Fruit fly (Drosophila melanogaster): ENCODE results near the gene Psf1.

The Psf1 gene

dm6 chr3L:1204674-1205547 is 42.6 kb downstream of the Psf1 start, which contains the start of gene CG9119 (continued):
- TF ChIP-seq CHES-1-like (GFP tag; optimal IDR thresholded peaks at IDR 0.05), result peak; percentile 71
- TF ChIP-seq CG6765 (GFP tag; optimal IDR thresholded peaks at IDR 0.05), result peak; percentile 1
- TF ChIP-seq Ssrp (tag; optimal IDR thresholded peaks at IDR 0.05), result peak; percentile 59
- TF ChIP-seq CG8944 (GFP tag; optimal IDR thresholded peaks at IDR 0.05), result peak; percentile 62
- peak; percentile 75 for TF ChIP-seq Hand (GFP tag; optimal IDR thresholded peaks at IDR 0.05)
- TF ChIP-seq CG11696 (GFP tag; IDR thresholded peaks at IDR 0.05), result no peak
- no peak for TF ChIP-seq Sin3A (optimal IDR thresholded peaks at IDR 0.05)
- TF ChIP-seq CG2120 (GFP tag; optimal IDR thresholded peaks at IDR 0.05), result peak; percentile 87
- no peak for TF ChIP-seq CG13287 (GFP tag; IDR thresholded peaks at IDR 0.05; ENCODE audit: partially characterized antibody)
- TF ChIP-seq grn (GFP tag; optimal IDR thresholded peaks at IDR 0.05), result peak; percentile 58
- 0 out of 3 replicates have a peak, but pooled peaks have one; percentile 30 for TF ChIP-seq B-H1 (GFP tag; IDR thresholded peaks at IDR 0.05)
- TF ChIP-seq Antp (GFP tag; optimal IDR thresholded peaks at IDR 0.05), result peak; percentile 71
- peak; percentile 11 for TF ChIP-seq p53 (GFP tag; optimal IDR thresholded peaks at IDR 0.05)
- peak; percentile 64 for TF ChIP-seq CG12391 (tag; optimal IDR thresholded peaks at IDR 0.05)
- peak; percentile 41 for TF ChIP-seq gcm (GFP tag; optimal IDR thresholded peaks at IDR 0.05)
- TF ChIP-seq onecut (GFP tag; IDR thresholded peaks at IDR 0.05), result peak; percentile 10; the same call in 1 of the 2 replicates
- TF ChIP-seq sug (tag; optimal IDR thresholded peaks at IDR 0.05), result peak; percentile 83
- TF ChIP-seq wdn (GFP tag; IDR thresholded peaks at IDR 0.05), result 0 out of 2 replicates have a peak, but pooled peaks have one; percentile 47
- no peak for TF ChIP-seq Ada2b (GFP tag; IDR thresholded peaks at IDR 0.05)
- peak; percentile 49 for TF ChIP-seq tap (tag; optimal IDR thresholded peaks at IDR 0.05)
- no peak for TF ChIP-seq vnd (GFP tag; IDR thresholded peaks at IDR 0.05; ENCODE audit: partially characterized antibody)
- TF ChIP-seq CG12942 (GFP tag; optimal IDR thresholded peaks at IDR 0.05), result peak; percentile 39
- peak; percentile 51 for TF ChIP-seq twi (tag; optimal IDR thresholded peaks at IDR 0.05)
- peak; percentile 37 for TF ChIP-seq CG11723 (GFP tag; optimal IDR thresholded peaks at IDR 0.05)
- TF ChIP-seq Sry-δ (GFP tag; optimal IDR thresholded peaks at IDR 0.05), result peak; percentile 24
- TF ChIP-seq sima (GFP tag; optimal IDR thresholded peaks at IDR 0.05), result no peak
- peak; percentile 69 for TF ChIP-seq run (tag; optimal IDR thresholded peaks at IDR 0.05)
- peak; percentile 69 for TF ChIP-seq CG12659 (GFP tag; optimal IDR thresholded peaks at IDR 0.05)
- peak; percentile 55; the same call in 1 of the 2 replicates for TF ChIP-seq CG14014 (GFP tag; IDR thresholded peaks at IDR 0.05)
- TF ChIP-seq ato (GFP tag; IDR thresholded peaks at IDR 0.05; ENCODE audit: partially characterized antibody), result no peak
- TF ChIP-seq CG9876 (GFP tag; optimal IDR thresholded peaks at IDR 0.05), result peak; percentile 57
- peak; percentile 42 to 66 for TF ChIP-seq Pdp1 (GFP tag; optimal IDR thresholded peaks at IDR 0.05)
- TF ChIP-seq CG14441 (GFP tag; IDR thresholded peaks at IDR 0.05), result peak; percentile 51
- peak in 1 of 2 experiments; percentile 57 for TF ChIP-seq bsh (GFP tag; optimal IDR thresholded peaks at IDR 0.05)
- no peak for TF ChIP-seq CG17568 (GFP tag; optimal IDR thresholded peaks at IDR 0.05)
- TF ChIP-seq CG8089 (GFP tag; optimal IDR thresholded peaks at IDR 0.05), result peak; percentile 31
- no peak for TF ChIP-seq Opbp (GFP tag; IDR thresholded peaks at IDR 0.05; ENCODE audit: partially characterized antibody)
- peak; percentile 72 for TF ChIP-seq Spps (tag; optimal IDR thresholded peaks at IDR 0.05)
- peak; percentile 22 for TF ChIP-seq Dad (GFP tag; optimal IDR thresholded peaks at IDR 0.05)
- peak; percentile 53 for TF ChIP-seq unpg (GFP tag; optimal IDR thresholded peaks at IDR 0.05)
- peak; percentile 75 for TF ChIP-seq dmrt99B (tag; optimal IDR thresholded peaks at IDR 0.05)
- peak; percentile 52; the same call in 1 of the 2 replicates for TF ChIP-seq CG3847 (GFP tag; IDR thresholded peaks at IDR 0.05)
- TF ChIP-seq chm (GFP tag; IDR thresholded peaks at IDR 0.05), result peak; percentile 13; the same call in 1 of the 2 replicates
- no peak for TF ChIP-seq tll (GFP tag; optimal IDR thresholded peaks at IDR 0.05)
- peak; percentile 56 for TF ChIP-seq D19A (tag; optimal IDR thresholded peaks at IDR 0.05)
- TF ChIP-seq pros (GFP tag; optimal IDR thresholded peaks at IDR 0.05), result no peak
- TF ChIP-seq CG32772 (GFP tag; IDR thresholded peaks at IDR 0.05), result no peak; the same call in 1 of the 2 replicates
- 0 out of 2 replicates have a peak, but pooled peaks have one; percentile 28 for TF ChIP-seq CG10959 (GFP tag; IDR thresholded peaks at IDR 0.05)
